Fruit fly (Drosophila melanogaster) whole organism, embryonic: ENCODE data around the gene CG14277.
A peak's percentile ranks its signal among the peaks of the same experiment; 100 is the strongest.

Source experiments
- Adf1 ChIP-seq: fragments of 200-800 bp; sonication (Bioruptor generic); IDR thresholded peaks from 2 replicates; pipeline ENCODE4 v1.3.6; 2022; ENCODE audit warnings: missing biosample characterization, missing genetic modification characterization
- Antp ChIP-seq: fragments of 200-800 bp; sonication (Bioruptor generic); optimal IDR thresholded peaks from 3 replicates; lab custom pipeline; 2016; ENCODE audit warnings: missing biosample characterization, missing genetic modification characterization
- BEAF-32 ChIP-seq: fragments of 200-800 bp; sonication (Bioruptor generic); optimal IDR thresholded peaks from 3 replicates; lab custom pipeline; 2017; ENCODE audit warnings: missing biosample characterization, missing genetic modification characterization, mild to moderate bottlenecking, moderate library complexity, missing genetic modification reagents
- CG10321 ChIP-seq: fragments of 200-800 bp; sonication (Bioruptor generic); IDR thresholded peaks from 2 replicates; pipeline ENCODE4 v1.3.6; 2022; ENCODE audit warnings: missing biosample characterization, missing genetic modification characterization
- CG11247 ChIP-seq: fragments of 200-800 bp; sonication (Bioruptor generic); IDR thresholded peaks from 2 replicates; pipeline ENCODE4 v1.3.6; 2022; ENCODE audit warnings: missing biosample characterization, missing genetic modification characterization
- CG11398 ChIP-seq: fragments of 200-800 bp; sonication (Bioruptor generic); optimal IDR thresholded peaks from 2 replicates; lab custom pipeline; 2016; ENCODE audit warnings: missing biosample characterization, missing genetic modification characterization
- CG12071 ChIP-seq: fragments of 200-800 bp; sonication (Bioruptor generic); optimal IDR thresholded peaks from 3 replicates; lab custom pipeline; 2018; ENCODE audit warnings: missing biosample characterization, mild to moderate bottlenecking, missing genetic modification characterization
- CG12236 ChIP-seq: fragments of 200-800 bp; sonication (Bioruptor generic); optimal IDR thresholded peaks from 2 replicates; lab custom pipeline; 2016; ENCODE audit warnings: missing biosample characterization, missing genetic modification characterization
- CG16863 ChIP-seq: fragments of 200-800 bp; sonication (Bioruptor generic); optimal IDR thresholded peaks from 3 replicates; lab custom pipeline; 2016; ENCODE audit warnings: missing biosample characterization, missing genetic modification characterization
- CG17328 ChIP-seq: fragments of 200-800 bp; sonication (Bioruptor generic); IDR thresholded peaks from 2 replicates; pipeline ENCODE4 v1.3.6; 2022; ENCODE audit warnings: missing biosample characterization, missing genetic modification characterization
- CG2199 ChIP-seq: fragments of 200-800 bp; sonication (Bioruptor generic); IDR thresholded peaks from 3 replicates; pipeline ENCODE4 v1.3.6; 2022; ENCODE audit warnings: missing biosample characterization, missing genetic modification characterization
- CG2202 ChIP-seq: fragments of 200-800 bp; sonication (Bioruptor generic); optimal IDR thresholded peaks from 2 replicates; lab custom pipeline; 2018; ENCODE audit warnings: missing biosample characterization, mild to moderate bottlenecking, missing genetic modification characterization
- CG30431 ChIP-seq: fragments of 200-800 bp; sonication (Bioruptor generic); optimal IDR thresholded peaks from 2 replicates; lab custom pipeline; 2017; ENCODE audit warnings: missing biosample characterization, missing genetic modification characterization
- CG31224 ChIP-seq: fragments of 200-800 bp; sonication (Bioruptor generic); IDR thresholded peaks from 2 replicates; pipeline ENCODE4 v1.3.6; 2022; ENCODE audit warnings: missing biosample characterization, missing genetic modification characterization
- CG31365 ChIP-seq: fragments of 200-800 bp; sonication (Bioruptor generic); optimal IDR thresholded peaks from 2 replicates; lab custom pipeline; 2018; ENCODE audit warnings: missing biosample characterization, mild to moderate bottlenecking, missing genetic modification characterization
- CG31388 ChIP-seq: fragments of 200-800 bp; sonication (Bioruptor generic); optimal IDR thresholded peaks from 2 replicates; lab custom pipeline; 2016; ENCODE audit warnings: missing biosample characterization, missing genetic modification characterization
- CG3995 ChIP-seq: fragments of 200-800 bp; sonication (Bioruptor generic); optimal IDR thresholded peaks from 3 replicates; lab custom pipeline; 2016; ENCODE audit warnings: missing biosample characterization, missing genetic modification characterization
- CG4404 ChIP-seq: fragments of 200-800 bp; sonication (Bioruptor generic); IDR thresholded peaks from 2 replicates; pipeline ENCODE4 v1.3.6; 2022; ENCODE audit warnings: missing biosample characterization, missing genetic modification characterization
- CG4424 ChIP-seq: fragments of 200-800 bp; sonication (Bioruptor generic); optimal IDR thresholded peaks from 3 replicates; lab custom pipeline; 2016; ENCODE audit warnings: missing biosample characterization, missing genetic modification characterization
- CG7745 ChIP-seq: fragments of 200-800 bp; sonication (Bioruptor generic); optimal IDR thresholded peaks from 2 replicates; lab custom pipeline; 2018; ENCODE audit warnings: missing biosample characterization, mild to moderate bottlenecking, missing genetic modification characterization, moderate library complexity
- CG8089 ChIP-seq: fragments of 200-800 bp; sonication (Bioruptor generic); optimal IDR thresholded peaks from 3 replicates; lab custom pipeline; 2016; ENCODE audit warnings: missing biosample characterization, missing genetic modification characterization
- CG8765 ChIP-seq: fragments of 200-800 bp; sonication (Bioruptor generic); IDR thresholded peaks from 2 replicates; pipeline ENCODE4 v1.3.6; 2022; ENCODE audit warnings: missing biosample characterization, missing genetic modification characterization
- CG8944 ChIP-seq: fragments of 200-800 bp; sonication (Bioruptor generic); optimal IDR thresholded peaks from 3 replicates; lab custom pipeline; 2016; ENCODE audit warnings: missing biosample characterization, missing genetic modification characterization
- CG9215 ChIP-seq: fragments of 200-800 bp; sonication (Bioruptor generic); IDR thresholded peaks from 2 replicates; pipeline ENCODE4 v1.3.6; 2022; ENCODE audit warnings: missing biosample characterization, missing genetic modification characterization
- Dp ChIP-seq: fragments of 200-800 bp; sonication (Bioruptor generic); optimal IDR thresholded peaks from 2 replicates; lab custom pipeline; 2018; ENCODE audit warnings: missing biosample characterization, mild to moderate bottlenecking, missing genetic modification characterization, moderate library complexity
- E2f1 ChIP-seq: fragments of 200-800 bp; sonication (Bioruptor generic); IDR thresholded peaks from 2 replicates; pipeline ENCODE4 v1.3.6; 2022; ENCODE audit warnings: missing biosample characterization, missing genetic modification characterization
- ERR ChIP-seq: fragments of 200-800 bp; sonication (Bioruptor generic); optimal IDR thresholded peaks from 2 replicates; lab custom pipeline; 2016; ENCODE audit warnings: missing biosample characterization, missing genetic modification characterization
- H2.0 ChIP-seq: fragments of 200-800 bp; sonication (Bioruptor generic); IDR thresholded peaks from 2 replicates; pipeline ENCODE4 v1.3.6; 2022; ENCODE audit warnings: missing biosample characterization, missing genetic modification characterization
- Hr51 ChIP-seq, 2 experiments: fragments of 200-800 bp; sonication (Bioruptor generic); optimal IDR thresholded peaks; 2 replicates in 1 of 2; 3 replicates in 1 of 2; lab custom pipeline; 2016 to 2018; ENCODE audit warnings: missing biosample characterization in 2 of 2, missing genetic modification characterization in 2 of 2, mild to moderate bottlenecking in 1 of 2, moderate library complexity in 1 of 2
- NFAT ChIP-seq: fragments of 200-800 bp; sonication (Bioruptor generic); IDR thresholded peaks from 2 replicates; pipeline ENCODE4 v1.3.6; 2022; ENCODE audit warnings: missing biosample characterization, missing genetic modification characterization
- NK7.1 ChIP-seq: fragments of 200-800 bp; sonication (Bioruptor generic); optimal IDR thresholded peaks from 3 replicates; lab custom pipeline; 2016; ENCODE audit warnings: missing biosample characterization, missing genetic modification characterization
- Side ChIP-seq: fragments of 200-800 bp; sonication (Bioruptor generic); optimal IDR thresholded peaks from 2 replicates; lab custom pipeline; 2016; ENCODE audit warnings: missing biosample characterization, missing genetic modification characterization
- Spps ChIP-seq: fragments of 200-800 bp; sonication (Bioruptor generic); optimal IDR thresholded peaks from 2 replicates; lab custom pipeline; 2018; ENCODE audit warnings: missing biosample characterization, mild to moderate bottlenecking, missing genetic modification characterization
- YL-1 ChIP-seq: fragments of 200-800 bp; sonication (Bioruptor generic); optimal IDR thresholded peaks from 3 replicates; lab custom pipeline; 2017; ENCODE audit warnings: missing biosample characterization, mild to moderate bottlenecking, missing genetic modification characterization
- al ChIP-seq: fragments of 200-800 bp; sonication (Bioruptor generic); IDR thresholded peaks from 2 replicates; pipeline ENCODE4 v1.3.6; 2022; ENCODE audit warnings: missing biosample characterization, missing genetic modification characterization
- bigmax ChIP-seq: fragments of 200-800 bp; sonication (Bioruptor generic); optimal IDR thresholded peaks from 2 replicates; lab custom pipeline; 2018; ENCODE audit warnings: missing biosample characterization, mild to moderate bottlenecking, missing genetic modification characterization
- br ChIP-seq: fragments of >200 bp; optimal IDR thresholded peaks from 2 replicates; lab custom pipeline; 2017
- ci ChIP-seq: fragments of 200-800 bp; sonication (Bioruptor generic); IDR thresholded peaks from 3 replicates; pipeline ENCODE4 v1.3.6; 2022; ENCODE audit warnings: missing biosample characterization, missing genetic modification characterization
- crp ChIP-seq, 2 experiments: fragments of 200-800 bp; sonication (Bioruptor generic); optimal IDR thresholded peaks; 2 replicates in 1 of 2; 3 replicates in 1 of 2; lab custom pipeline; 2017; ENCODE audit warnings: missing biosample characterization in 2 of 2, missing genetic modification characterization in 2 of 2, mild to moderate bottlenecking in 1 of 2, moderate library complexity in 1 of 2
- dysf ChIP-seq: fragments of 200-800 bp; sonication (Bioruptor generic); IDR thresholded peaks from 3 replicates; pipeline ENCODE4 v1.3.6; 2022; ENCODE audit warnings: missing biosample characterization, missing genetic modification characterization
- esg ChIP-seq: fragments of 200-800 bp; sonication (Bioruptor generic); conservative IDR thresholded peaks from 2 replicates; pipeline ENCODE4 v1.3.6; 2022; ENCODE audit warnings: missing biosample characterization, missing genetic modification characterization
- gsb ChIP-seq: fragments of 200-800 bp; sonication (Bioruptor generic); IDR thresholded peaks from 2 replicates; pipeline ENCODE4 v1.3.6; 2022; ENCODE audit warnings: missing biosample characterization, missing genetic modification characterization
- hb ChIP-seq: fragments of 200-800 bp; sonication (Bioruptor generic); IDR thresholded peaks from 3 replicates; pipeline ENCODE4 v1.3.6; 2022; ENCODE audit warnings: missing biosample characterization, missing genetic modification characterization; ENCODE audit not compliant: partially characterized antibody
- hkb ChIP-seq, 2 experiments: fragments of 200-800 bp in 1 of 2; fragments of >200 bp in 1 of 2; sonication (Bioruptor generic) in 1 of 2; IDR thresholded peaks in 1 of 2; optimal IDR thresholded peaks in 1 of 2; 2 replicates each; pipeline versions ENCODE4 v1.3.6 to Lab custom; 2017 to 2022; ENCODE audit warnings: missing biosample characterization in 1 of 2, missing genetic modification characterization in 1 of 2
- lbe ChIP-seq: fragments of 200-800 bp; sonication (Bioruptor generic); optimal IDR thresholded peaks from 2 replicates; lab custom pipeline; 2016; ENCODE audit warnings: missing biosample characterization, mild to moderate bottlenecking, missing genetic modification characterization
- lilli ChIP-seq: fragments of 200-800 bp; sonication (Bioruptor generic); optimal IDR thresholded peaks from 3 replicates; lab custom pipeline; 2016; ENCODE audit warnings: missing biosample characterization, missing genetic modification characterization
- peb ChIP-seq: fragments of 200-800 bp; sonication (Bioruptor generic); IDR thresholded peaks from 2 replicates; pipeline ENCODE4 v1.3.6; 2022; ENCODE audit warnings: missing biosample characterization, missing genetic modification characterization
- ranshi ChIP-seq: fragments of 200-800 bp; sonication (Bioruptor generic); IDR thresholded peaks from 2 replicates; pipeline ENCODE4 v1.3.6; 2022; ENCODE audit warnings: missing biosample characterization, missing genetic modification characterization
- schlank ChIP-seq: fragments of 200-800 bp; sonication (Bioruptor generic); optimal IDR thresholded peaks from 2 replicates; lab custom pipeline; 2018; ENCODE audit warnings: missing biosample characterization, mild to moderate bottlenecking, missing genetic modification characterization
- sd ChIP-seq: fragments of 200-800 bp; sonication (Bioruptor generic); optimal IDR thresholded peaks from 3 replicates; lab custom pipeline; 2018; ENCODE audit warnings: missing biosample characterization, mild to moderate bottlenecking, missing genetic modification characterization, moderate library complexity
- sob ChIP-seq: fragments of 200-800 bp; sonication (Bioruptor generic); IDR thresholded peaks from 2 replicates; pipeline ENCODE4 v1.3.6; 2022; ENCODE audit warnings: missing biosample characterization, missing genetic modification characterization
- wek ChIP-seq: fragments of 200-800 bp; sonication (Bioruptor generic); optimal IDR thresholded peaks from 3 replicates; lab custom pipeline; 2018; ENCODE audit warnings: missing biosample characterization, mild to moderate bottlenecking, missing genetic modification characterization, moderate library complexity
- zf30C ChIP-seq: fragments of 200-800 bp; sonication (Bioruptor generic); optimal IDR thresholded peaks from 3 replicates; lab custom pipeline; 2018; ENCODE audit warnings: missing biosample characterization, mild to moderate bottlenecking, missing genetic modification characterization

Gene CG14277

DNA sequence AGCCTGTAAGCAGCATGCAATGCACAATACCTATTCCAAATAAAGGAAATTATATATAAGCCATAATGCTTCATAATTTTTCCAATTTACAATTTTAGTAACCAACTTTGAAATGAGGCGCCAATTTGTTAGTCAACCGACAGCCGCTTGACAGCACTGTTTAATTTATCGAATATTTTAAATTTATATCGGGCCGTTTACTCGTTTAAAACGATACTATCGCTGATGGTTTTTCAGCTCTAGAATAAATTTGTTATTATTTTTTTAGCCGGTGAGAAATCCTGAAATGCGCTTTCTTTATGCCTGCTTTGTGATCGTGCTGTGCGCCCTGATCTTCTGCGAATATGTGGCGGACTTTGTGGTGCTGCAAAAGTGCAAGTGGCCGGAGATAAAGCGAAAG, 43.5 kb upstream of the CG14277 start, which contains the start of gene PGAP5 (continued):
- no peak for TF ChIP-seq Antp (GFP tag; lab: Kevin White, UChicago)
- no peak for TF ChIP-seq CG12236 (GFP tag; lab: Kevin White, UChicago)
- no peak for TF ChIP-seq NFAT (GFP tag; lab: Robert Waterston, UW)
- TF ChIP-seq al (GFP tag; lab: Robert Waterston, UW), result no peak
- TF ChIP-seq CG16863 (GFP tag; lab: Kevin White, UChicago), result peak; percentile 34
- TF ChIP-seq Dp (GFP tag; lab: Kevin White, UChicago), result peak; percentile 96
- TF ChIP-seq NK7.1, result no peak
- no peak for TF ChIP-seq peb (GFP tag; lab: Robert Waterston, UW)
- peak; percentile 75 for TF ChIP-seq lbe (GFP tag; lab: Kevin White, UChicago)
- TF ChIP-seq Side (GFP tag; lab: Kevin White, UChicago), result no peak
- TF ChIP-seq ranshi (GFP tag; lab: Robert Waterston, UW), result no peak
- no peak for TF ChIP-seq dysf (GFP tag; lab: Robert Waterston, UW)
- no peak for TF ChIP-seq CG30431 (GFP tag; lab: Kevin White, UChicago)
- no peak for TF ChIP-seq CG4404 (GFP tag; lab: Robert Waterston, UW)
- no peak for TF ChIP-seq ERR (GFP tag; lab: Kevin White, UChicago)
- peak; percentile 29 for TF ChIP-seq YL-1
- no peak for TF ChIP-seq zf30C (GFP tag; lab: Kevin White, UChicago)
- TF ChIP-seq crp (GFP tag; optimal IDR thresholded peaks at IDR 0.05; lab: Kevin White, UChicago), result peak in 1 of 2 experiments; percentile 2
- TF ChIP-seq CG2202 (tag; lab: Kevin White, UChicago), result no peak
- TF ChIP-seq CG9215 (GFP tag; lab: Robert Waterston, UW), result no peak
- no peak for TF ChIP-seq Spps (tag; lab: Kevin White, UChicago)
- TF ChIP-seq gsb, result no peak
- peak; percentile 35 for TF ChIP-seq CG3995 (GFP tag; lab: Kevin White, UChicago)
- no peak for TF ChIP-seq H2.0 (GFP tag; lab: Robert Waterston, UW)
- TF ChIP-seq wek (GFP tag; lab: Kevin White, UChicago), result no peak
- TF ChIP-seq esg, result no peak
- TF ChIP-seq sob (GFP tag; lab: Robert Waterston, UW), result peak; percentile 62
- no peak for TF ChIP-seq sd
- 0 out of 3 replicates have a peak, but pooled peaks have one; percentile 17 for TF ChIP-seq ci (GFP tag; lab: Robert Waterston, UW)
- TF ChIP-seq CG4424 (GFP tag; lab: Kevin White, UChicago), result no peak
- no peak for TF ChIP-seq hkb (optimal IDR thresholded peaks at IDR 0.05; lab: Kevin White, UChicago)
- TF ChIP-seq hkb (GFP tag; IDR thresholded peaks at IDR 0.05; lab: Robert Waterston, UW), result no peak
- TF ChIP-seq CG11247 (GFP tag; lab: Robert Waterston, UW), result no peak
- TF ChIP-seq br, result no peak
- peak; percentile 44 for TF ChIP-seq lilli (GFP tag; lab: Kevin White, UChicago)
- no peak for TF ChIP-seq Adf1 (GFP tag; lab: Robert Waterston, UW)
- no peak for TF ChIP-seq CG8944 (GFP tag; lab: Kevin White, UChicago)
- TF ChIP-seq Hr51 (GFP tag; optimal IDR thresholded peaks at IDR 0.05; lab: Kevin White, UChicago), result no peak
- TF ChIP-seq CG8765 (GFP tag; lab: Robert Waterston, UW), result no peak
- TF ChIP-seq CG11398 (GFP tag; lab: Kevin White, UChicago), result no peak
- TF ChIP-seq bigmax (GFP tag; lab: Kevin White, UChicago), result no peak
- no peak for TF ChIP-seq CG10321 (GFP tag; lab: Robert Waterston, UW)
- TF ChIP-seq CG31365 (tag; lab: Kevin White, UChicago), result no peak
- no peak for TF ChIP-seq E2f1 (GFP tag; lab: Robert Waterston, UW)
- TF ChIP-seq CG31388 (GFP tag; lab: Kevin White, UChicago), result no peak
- no peak for TF ChIP-seq CG7745 (tag; lab: Kevin White, UChicago)
- TF ChIP-seq BEAF-32, result peak; percentile 91
- TF ChIP-seq CG12071 (GFP tag; lab: Kevin White, UChicago), result no peak
- peak; percentile 79 for TF ChIP-seq hb
- no peak for TF ChIP-seq CG2199 (GFP tag; lab: Robert Waterston, UW)
- TF ChIP-seq CG31224 (GFP tag; lab: Robert Waterston, UW), result no peak
- no peak for TF ChIP-seq CG8089 (GFP tag; lab: Kevin White, UChicago)
- TF ChIP-seq CG17328, result no peak
- TF ChIP-seq schlank (tag; lab: Kevin White, UChicago), result no peak
